Fruit fly (Drosophila melanogaster): ENCODE results near the gene SdicC.

dm6 chrX:20165773-20166412 lies 51.2 kb downstream of the SdicC start, which contains the start of gene Phf7:
- no peak for TF ChIP-seq insv (optimal IDR thresholded peaks at IDR 0.05)
- TF ChIP-seq psq (optimal IDR thresholded peaks at IDR 0.05) = no peak
- TF ChIP-seq h (optimal IDR thresholded peaks at IDR 0.05) = no peak

All from Kc167 (cell line).